Worm (Caenorhabditis elegans): ENCODE data around the gene clec-213.

ce11 chrV:7653567-7653966 lies 48.6 kb downstream of the clec-213 start, which contains the start of gene srh-200:
- TF ChIP-seq hmg-4 (GFP tag; optimal IDR thresholded peaks at IDR 0.05) = no peak
- no peak for TF ChIP-seq flt-1 (GFP tag; IDR thresholded peaks at IDR 0.05)
- TF ChIP-seq ama-1 (optimal IDR thresholded peaks at IDR 0.05) = no peak
- TF ChIP-seq pes-1 (GFP tag; IDR thresholded peaks at IDR 0.05) = no peak
- no peak for TF ChIP-seq sea-1 (GFP tag; conservative IDR thresholded peaks at IDR 0.05)
- no peak for TF ChIP-seq ceh-13 (GFP tag; optimal IDR thresholded peaks at IDR 0.05)
- no peak for TF ChIP-seq aly-1 (tag; optimal IDR thresholded peaks at IDR 0.05)
- TF ChIP-seq ceh-36 (tag; optimal IDR thresholded peaks at IDR 0.05) = no peak
- no peak for TF ChIP-seq F13C5.2 (tag; optimal IDR thresholded peaks at IDR 0.05)
- no peak for TF ChIP-seq tra-4 (tag; optimal IDR thresholded peaks at IDR 0.05)

Data from whole organism, early embryonic.